Fruit fly (Drosophila melanogaster): ENCODE measurements around the gene CG32576.

CG32576 gene

dm6 chrX:16333434-16334141 lies 45.3 kb upstream of the CG32576 start, which contains the start of the genes CG9921 and Dsp1 (continued):
- TF ChIP-seq ranshi (GFP tag; IDR thresholded peaks at IDR 0.05) (no peak), E2f2 (GFP tag; IDR thresholded peaks at IDR 0.05) (no peak), so (GFP tag; IDR thresholded peaks at IDR 0.05) (peak; percentile 15; the same call in 1 of the 3 replicates), da (GFP tag; optimal IDR thresholded peaks at IDR 0.05) (no peak), H2.0 (GFP tag; IDR thresholded peaks at IDR 0.05) (no peak), gsb (GFP tag; IDR thresholded peaks at IDR 0.05) (no peak), CG10431 (GFP tag; optimal IDR thresholded peaks at IDR 0.05) (no peak), az2 (GFP tag; optimal IDR thresholded peaks at IDR 0.05) (no peak), slou (GFP tag; optimal IDR thresholded peaks at IDR 0.05) (no peak), CG2889 (GFP tag; IDR thresholded peaks at IDR 0.05) (no peak), CG31441 (GFP tag; IDR thresholded peaks at IDR 0.05) (no peak), Hey (tag; optimal IDR thresholded peaks at IDR 0.05) (no peak), nmo (GFP tag; optimal IDR thresholded peaks at IDR 0.05) (no peak), CG6813 (GFP tag; optimal IDR thresholded peaks at IDR 0.05) (peak; percentile 3), lilli (GFP tag; optimal IDR thresholded peaks at IDR 0.05) (peak; percentile 14), Lhr (GFP tag; optimal IDR thresholded peaks at IDR 0.05) (no peak), CG7372 (GFP tag; IDR thresholded peaks at IDR 0.05) (no peak), CG7963 (GFP tag; IDR thresholded peaks at IDR 0.05; ENCODE audit: partially characterized antibody) (no peak), CG12391 (tag; optimal IDR thresholded peaks at IDR 0.05) (no peak), NK7.1 (GFP tag; optimal IDR thresholded peaks at IDR 0.05) (no peak), BEAF-32 (GFP tag; optimal IDR thresholded peaks at IDR 0.05) (no peak), btn (GFP tag; optimal IDR thresholded peaks at IDR 0.05) (no peak), gfzf (GFP tag; optimal IDR thresholded peaks at IDR 0.05) (no peak), CG10543 (GFP tag; optimal IDR thresholded peaks at IDR 0.05) (peak; percentile 49), sc (optimal IDR thresholded peaks at IDR 0.05) (no peak), sc (GFP tag; optimal IDR thresholded peaks at IDR 0.05) (no peak), ab (GFP tag; optimal IDR thresholded peaks at IDR 0.05) (no peak), Sox102F (GFP tag; optimal IDR thresholded peaks at IDR 0.05) (no peak), Ravus (GFP tag; IDR thresholded peaks at IDR 0.05) (no peak), Nf-YA (GFP tag; IDR thresholded peaks at IDR 0.05) (no peak), caup (GFP tag; optimal IDR thresholded peaks at IDR 0.05; ENCODE audit: severe bottlenecking) (no peak), Eip74EF (GFP tag; optimal IDR thresholded peaks at IDR 0.05) (no peak), Gug (GFP tag; IDR thresholded peaks at IDR 0.05) (no peak), CG1647 (GFP tag; optimal IDR thresholded peaks at IDR 0.05) (no peak), bowl (GFP tag; IDR thresholded peaks at IDR 0.05) (no peak), dmrt99B (tag; optimal IDR thresholded peaks at IDR 0.05) (no peak), CG9876 (GFP tag; optimal IDR thresholded peaks at IDR 0.05) (no peak), Nf-YC (tag; optimal IDR thresholded peaks at IDR 0.05) (no peak), pita (GFP tag; optimal IDR thresholded peaks at IDR 0.05) (no peak), otp (GFP tag; IDR thresholded peaks at IDR 0.05) (no peak), Hmx (GFP tag; optimal IDR thresholded peaks at IDR 0.05) (no peak), CG17186 (GFP tag; optimal IDR thresholded peaks at IDR 0.05) (no peak), Dfd (GFP tag; optimal IDR thresholded peaks at IDR 0.05) (no peak), CG34224 (GFP tag; IDR thresholded peaks at IDR 0.05; ENCODE audit: partially characterized antibody) (0 out of 3 replicates have a peak, but pooled peaks have one; percentile 47), lola (GFP tag; optimal IDR thresholded peaks at IDR 0.05) (peak in 1 of 3 experiments; percentile 44), CG8944 (GFP tag; optimal IDR thresholded peaks at IDR 0.05) (no peak), Adf1 (GFP tag; IDR thresholded peaks at IDR 0.05) (no peak), CG14667 (GFP tag; IDR thresholded peaks at IDR 0.05) (no peak), Mes4 (GFP tag; optimal IDR thresholded peaks at IDR 0.05) (no peak), lmd (GFP tag; IDR thresholded peaks at IDR 0.05) (no peak), br (optimal IDR thresholded peaks at IDR 0.05) (no peak)
